Worm (Caenorhabditis elegans): ENCODE measurements around the gene rps-24.

Gene rps-24

ce11 chrIV:390279-390678 is 4.6 kb downstream of the rps-24 start, which contains the start of the genes ears-2 and uncp-18 (continued):
- TF ChIP-seq ceh-82 (tag; optimal IDR thresholded peaks at IDR 0.05) (peak; percentile 89 to 95 (median 92)), mab-9 (GFP tag; IDR thresholded peaks at IDR 0.05) (peak; percentile 64; the same call in 1 of the 2 replicates), unc-86 (tag; optimal IDR thresholded peaks at IDR 0.05) (peak; percentile 89), efl-3 (GFP tag; optimal IDR thresholded peaks at IDR 0.05) (peak; percentile 76), lin-35 (GFP tag; optimal IDR thresholded peaks at IDR 0.05) (peak; percentile 73 to 80), fkh-8 (tag; optimal IDR thresholded peaks at IDR 0.05) (peak; percentile 86), lin-39 (tag; optimal IDR thresholded peaks at IDR 0.05) (peak; percentile 63), blmp-1 (tag; optimal IDR thresholded peaks at IDR 0.05) (peak; percentile 77), nhr-90 (tag; optimal IDR thresholded peaks at IDR 0.05; ENCODE audit: poor library complexity) (peak; percentile 95), nhr-28 (tag; optimal IDR thresholded peaks at IDR 0.05) (no peak), lir-3 (tag; optimal IDR thresholded peaks at IDR 0.05; ENCODE audit: poor library complexity) (peak; percentile 86), aly-2 (tag; optimal IDR thresholded peaks at IDR 0.05) (no peak)

DNA sequence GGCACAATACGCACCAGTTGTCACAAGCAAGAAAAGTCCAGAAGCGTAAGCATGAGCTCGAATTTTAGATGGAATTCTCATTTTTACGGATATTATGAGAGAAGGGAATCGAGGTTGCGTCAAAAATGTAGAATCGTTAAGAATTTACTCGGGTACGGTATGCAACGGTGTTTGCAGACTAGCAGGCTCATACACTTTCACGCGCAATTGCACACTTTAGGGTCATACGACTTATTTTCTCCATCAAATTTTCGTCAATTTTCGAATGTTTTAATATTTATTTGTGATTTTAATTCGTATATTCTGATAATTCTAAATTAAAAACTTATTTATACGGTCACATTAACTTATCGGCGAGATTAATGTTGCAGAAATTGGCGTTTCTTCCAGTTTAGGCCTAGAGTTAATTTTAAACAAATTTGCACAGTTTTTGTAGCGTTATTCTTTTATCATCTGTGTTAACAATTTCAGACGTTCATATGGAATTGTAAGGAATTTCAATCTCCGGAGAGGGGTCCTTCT is 7.8 kb downstream of the rps-24 start, which contains the start of the genes T07A9.15 and nog-1:
Gene T07A9.15 (minus strand): TSS at position 138 of the 522 bp plus-strand sequence.
Gene nog-1 (plus strand): TSS at position 472 of the 522 bp plus-strand sequence.
- TF ChIP-seq elt-2 (tag; optimal IDR thresholded peaks at IDR 0.05) (peak; percentile 7), ceh-82 (tag; optimal IDR thresholded peaks at IDR 0.05) (peak; percentile 57 to 74 (median 71)), ceh-88 (GFP tag; IDR thresholded peaks at IDR 0.05) (no peak), nhr-12 (tag; optimal IDR thresholded peaks at IDR 0.05) (no peak), C34B4.2 (tag; optimal IDR thresholded peaks at IDR 0.05) (no peak), ceh-63 (GFP tag; optimal IDR thresholded peaks at IDR 0.05) (no peak), pag-3 (tag; optimal IDR thresholded peaks at IDR 0.05; ENCODE audit: borderline replicate concordance, insufficient read depth) (no peak), lin-39 (tag; optimal IDR thresholded peaks at IDR 0.05) (peak; percentile 29), sox-4 (tag; optimal IDR thresholded peaks at IDR 0.05) (peak; percentile 6), sup-37 (GFP tag; optimal IDR thresholded peaks at IDR 0.05) (no peak), elt-3 (tag; optimal IDR thresholded peaks at IDR 0.05) (peak in 2 of 6 experiments; percentile 22 to 48), xbp-1 (tag; optimal IDR thresholded peaks at IDR 0.05) (peak; percentile 67), snu-23 (GFP tag; optimal IDR thresholded peaks at IDR 0.05) (peak; percentile 87), tbx-2 (tag; optimal IDR thresholded peaks at IDR 0.05) (peak; percentile 71), lsy-2 (tag; optimal IDR thresholded peaks at IDR 0.05) (peak; percentile 98 to 99), ets-5 (GFP tag; IDR thresholded peaks at IDR 0.05) (no peak), nhr-237 (tag; optimal IDR thresholded peaks at IDR 0.05) (peak; percentile 1), snpc-4 (tag; optimal IDR thresholded peaks at IDR 0.05) (peak; percentile 36), zip-4 (GFP tag; optimal IDR thresholded peaks at IDR 0.05) (no peak), nhr-47 (tag; optimal IDR thresholded peaks at IDR 0.05) (peak; percentile 76), mab-9 (GFP tag; IDR thresholded peaks at IDR 0.05) (no peak), tlp-1 (tag; optimal IDR thresholded peaks at IDR 0.05) (no peak), alr-1 (tag; optimal IDR thresholded peaks at IDR 0.05; ENCODE audit: borderline replicate concordance) (no peak), vab-15 (tag; optimal IDR thresholded peaks at IDR 0.05) (peak; percentile 49), nhr-77 (tag; optimal IDR thresholded peaks at IDR 0.05) (peak; percentile 53), F16B12.6 (tag; optimal IDR thresholded peaks at IDR 0.05) (peak; percentile 98), fos-1 (tag; optimal IDR thresholded peaks at IDR 0.05) (peak; percentile 32), mef-2 (tag; optimal IDR thresholded peaks at IDR 0.05) (no peak), grh-1 (GFP tag; IDR thresholded peaks at IDR 0.05) (no peak), isw-1 (GFP tag; IDR thresholded peaks at IDR 0.05) (peak; percentile 56), swsn-7 (tag; optimal IDR thresholded peaks at IDR 0.05) (peak; percentile 72), dsc-1 (tag; optimal IDR thresholded peaks at IDR 0.05) (peak; percentile 49), efl-3 (GFP tag; optimal IDR thresholded peaks at IDR 0.05) (no peak), unc-130 (tag; optimal IDR thresholded peaks at IDR 0.05) (peak; percentile 82), aha-1 (tag; optimal IDR thresholded peaks at IDR 0.05) (no peak), lin-35 (GFP tag; optimal IDR thresholded peaks at IDR 0.05) (peak; percentile 80 to 87), fkh-4 (tag; optimal IDR thresholded peaks at IDR 0.05; ENCODE audit: borderline replicate concordance) (no peak), skn-1 (tag; optimal IDR thresholded peaks at IDR 0.05) (peak; percentile 33), unc-86 (tag; optimal IDR thresholded peaks at IDR 0.05) (peak; percentile 61), nhr-20 (tag; optimal IDR thresholded peaks at IDR 0.05) (peak; percentile 65), nhr-19 (GFP tag; conservative IDR thresholded peaks at IDR 0.05) (peak; percentile 54), nhr-28 (tag; optimal IDR thresholded peaks at IDR 0.05) (no peak), egl-27 (tag; optimal IDR thresholded peaks at IDR 0.05) (no peak), unc-62 (GFP tag; optimal IDR thresholded peaks at IDR 0.05) (no peak)
